Worm (Caenorhabditis elegans): ENCODE measurements around the gene ceh-99.

The ceh-99 gene

ce11 chrII:12494556-12495131, 25.1 kb upstream of the ceh-99 start, which contains the start of gene col-85 (continued):
- TF ChIP-seq fkh-10 (GFP tag; optimal IDR thresholded peaks at IDR 0.05) (peak; percentile 52), elt-4 (tag; optimal IDR thresholded peaks at IDR 0.05) (no peak), sox-2 (GFP tag; IDR thresholded peaks at IDR 0.05) (peak; percentile 92), hlh-30 (tag; optimal IDR thresholded peaks at IDR 0.05; ENCODE audit: insufficient read depth) (peak; percentile 46), pha-4 (tag; optimal IDR thresholded peaks at IDR 0.05) (no peak), lin-11 (tag; optimal IDR thresholded peaks at IDR 0.05) (peak; percentile 87), nhr-232 (tag; optimal IDR thresholded peaks at IDR 0.05) (peak; percentile 85), K02D7.2 (tag; optimal IDR thresholded peaks at IDR 0.05) (peak; percentile 95), T23F11.4 (GFP tag; optimal IDR thresholded peaks at IDR 0.05) (peak; percentile 97), pros-1 (tag; optimal IDR thresholded peaks at IDR 0.05) (no peak), ceh-45 (GFP tag; IDR thresholded peaks at IDR 0.05) (peak; percentile 96), ceh-18 (tag; optimal IDR thresholded peaks at IDR 0.05) (peak; percentile 86), ceh-22 (tag; optimal IDR thresholded peaks at IDR 0.05) (no peak), eyg-1 (tag; optimal IDR thresholded peaks at IDR 0.05) (peak; percentile 68), ceh-9 (tag; optimal IDR thresholded peaks at IDR 0.05) (peak; percentile 93), K09A11.1 (tag; optimal IDR thresholded peaks at IDR 0.05; ENCODE audit: insufficient read depth) (peak; percentile 88), ttx-3 (tag; optimal IDR thresholded peaks at IDR 0.05) (peak; percentile 92), hlh-6 (tag; optimal IDR thresholded peaks at IDR 0.05) (peak; percentile 95), zip-5 (tag; optimal IDR thresholded peaks at IDR 0.05) (peak; percentile 83), C38D4.7 (GFP tag; optimal IDR thresholded peaks at IDR 0.05) (peak; percentile 90), nfya-1 (tag; optimal IDR thresholded peaks at IDR 0.05) (peak; percentile 84), dmd-4 (tag; optimal IDR thresholded peaks at IDR 0.05; ENCODE audit: borderline replicate concordance) (peak; percentile 94), F13H6.1 (tag; optimal IDR thresholded peaks at IDR 0.05) (peak; percentile 85), hlh-13 (GFP tag; optimal IDR thresholded peaks at IDR 0.05) (peak; percentile 94), ahr-1 (tag; optimal IDR thresholded peaks at IDR 0.05) (peak; percentile 86), C08G9.2 (tag; optimal IDR thresholded peaks at IDR 0.05) (peak; percentile 87), unc-55 (GFP tag; optimal IDR thresholded peaks at IDR 0.05) (no peak), unc-3 (GFP tag; conservative IDR thresholded peaks at IDR 0.05) (peak; percentile 94), unc-3 (tag; optimal IDR thresholded peaks at IDR 0.05) (peak; percentile 94), ceh-6 (GFP tag; optimal IDR thresholded peaks at IDR 0.05) (peak; percentile 91), syd-9 (tag; optimal IDR thresholded peaks at IDR 0.05) (peak; percentile 93)

- TF ChIP-seq ceh-34 (tag; optimal IDR thresholded peaks at IDR 0.05): no peak
- no peak for TF ChIP-seq ttx-3 (tag; optimal IDR thresholded peaks at IDR 0.05)
- TF ChIP-seq ceh-6 (GFP tag; optimal IDR thresholded peaks at IDR 0.05): no peak
- TF ChIP-seq unc-86 (tag; optimal IDR thresholded peaks at IDR 0.05): no peak
Measured at ce11 chrII:12496981-12497380, 22.8 kb upstream of the ceh-99 start, which contains the start of gene T21B4.3. T21B4.3 (minus strand) TSS chrII:12497081.

ce11 chrII:12499969-12500368, 19.8 kb upstream of the ceh-99 start:
- peak; percentile 92 for TF ChIP-seq unc-42 (tag; optimal IDR thresholded peaks at IDR 0.05)
- no peak for TF ChIP-seq gmeb-2 (tag; optimal IDR thresholded peaks at IDR 0.05)

ce11 chrII:12502784-12503183, 17.0 kb upstream of the ceh-99 start, which contains the start of gene ador-1:
ador-1 (minus strand) TSS chrII:12502884.
- TF ChIP-seq K02D7.2 (tag; optimal IDR thresholded peaks at IDR 0.05) (no peak), ceh-19 (GFP tag; optimal IDR thresholded peaks at IDR 0.05) (no peak), ama-1 (optimal IDR thresholded peaks at IDR 0.05) (no peak), pha-2 (tag; optimal IDR thresholded peaks at IDR 0.05) (no peak), pat-9 (tag; optimal IDR thresholded peaks at IDR 0.05) (no peak), fax-1 (tag; optimal IDR thresholded peaks at IDR 0.05) (no peak), fkh-6 (tag; optimal IDR thresholded peaks at IDR 0.05) (no peak), ceh-31 (tag; optimal IDR thresholded peaks at IDR 0.05) (no peak), ceh-34 (tag; optimal IDR thresholded peaks at IDR 0.05) (no peak), unc-55 (GFP tag; optimal IDR thresholded peaks at IDR 0.05) (no peak), ceh-48 (tag; optimal IDR thresholded peaks at IDR 0.05) (no peak), unc-42 (tag; optimal IDR thresholded peaks at IDR 0.05) (no peak), fkh-10 (GFP tag; optimal IDR thresholded peaks at IDR 0.05) (no peak), tbx-7 (tag; optimal IDR thresholded peaks at IDR 0.05) (no peak), sdc-2 (tag; optimal IDR thresholded peaks at IDR 0.05) (no peak), hlh-8 (tag; optimal IDR thresholded peaks at IDR 0.05) (no peak), ets-4 (tag; optimal IDR thresholded peaks at IDR 0.05) (no peak), nfya-1 (tag; optimal IDR thresholded peaks at IDR 0.05) (no peak)
